Worm (Caenorhabditis elegans) whole organism, early embryonic: ENCODE results near the gene C17H12.12.

Experiments used
- B0310.2 ChIP-seq: sonication (generic microtip); optimal IDR thresholded peaks from 2 replicates; lab custom pipeline; 2016; ENCODE audit warnings: mild to moderate bottlenecking, missing genetic modification characterization, missing compliant biosample characterization
- aly-1 ChIP-seq: sonication (generic microtip); optimal IDR thresholded peaks from 2 replicates; lab custom pipeline; 2016; ENCODE audit warnings: missing genetic modification characterization, missing compliant biosample characterization
- ama-1 ChIP-seq: fragments of 150-350 bp; optimal IDR thresholded peaks from 2 replicates; lab custom pipeline; 2014
- ets-7 ChIP-seq: sonication (generic microtip); optimal IDR thresholded peaks from 2 replicates; lab custom pipeline; 2016; ENCODE audit warnings: missing genotype, missing genetic modification characterization, missing compliant biosample characterization
- flt-1 ChIP-seq: fragments of 200-800 bp; sonication (Bioruptor generic); IDR thresholded peaks from 2 replicates; pipeline ENCODE4 v1.3.6; 2022; ENCODE audit warnings: missing genetic modification characterization, missing compliant biosample characterization
- scrt-1 ChIP-seq: fragments of 200-800 bp; sonication (Bioruptor generic); IDR thresholded peaks from 2 replicates; pipeline ENCODE4 v1.3.6; 2022; ENCODE audit warnings: missing genetic modification characterization, missing compliant biosample characterization
- tbx-37 ChIP-seq: fragments of 200-800 bp; sonication (Bioruptor generic); conservative IDR thresholded peaks from 2 replicates; pipeline ENCODE4 v1.3.6; 2022; ENCODE audit warnings: missing genetic modification reagents, missing genetic modification characterization, missing compliant biosample characterization

DNA sequence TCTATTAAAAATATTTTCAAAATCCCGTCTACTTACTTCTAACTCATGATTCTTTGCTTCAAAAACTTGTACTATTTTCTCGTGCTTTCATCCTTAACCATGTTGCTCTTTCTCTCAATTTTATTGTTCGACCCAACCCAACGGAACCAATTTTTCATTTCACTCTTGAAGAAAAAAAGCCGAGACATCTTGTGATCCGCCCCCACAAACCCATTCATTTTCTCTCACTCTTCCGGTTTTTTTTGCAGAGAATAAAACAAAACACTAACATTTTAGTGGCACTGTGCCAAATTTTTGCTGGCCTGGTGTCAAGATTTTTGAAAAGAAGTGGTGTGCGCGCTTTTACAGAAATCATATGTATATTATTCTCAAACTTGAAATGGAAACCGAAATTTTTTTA lies 41.0 kb downstream of the C17H12.12 start:
- TF ChIP-seq scrt-1 = no peak
- no peak for TF ChIP-seq tbx-37 (GFP tag; lab: Robert Waterston, UW)
- TF ChIP-seq aly-1 (tag; lab: Kevin White, UChicago) = no peak
- TF ChIP-seq ets-7 (tag; lab: Kevin White, UChicago) = no peak
- TF ChIP-seq B0310.2 (tag; lab: Kevin White, UChicago) = no peak
- TF ChIP-seq ama-1 (lab: Kevin White, UChicago) = no peak
- no peak for TF ChIP-seq flt-1 (GFP tag; lab: Robert Waterston, UW)
